Fruit fly (Drosophila melanogaster) whole organism, adult: ENCODE data around the gene CG13601.

Source experiments
- CG12768 ChIP-seq: fragments of 200-800 bp; sonication (Bioruptor generic); optimal IDR thresholded peaks from 2 replicates; lab custom pipeline; 2017; ENCODE audit warnings: missing biosample characterization, missing genetic modification characterization, mild to moderate bottlenecking, moderate library complexity, missing genetic modification reagents
- CG14711 ChIP-seq: fragments of 200-800 bp; sonication (Bioruptor generic); optimal IDR thresholded peaks from 2 replicates; lab custom pipeline; 2018; ENCODE audit warnings: missing biosample characterization, mild to moderate bottlenecking, missing genetic modification characterization, moderate library complexity
- CG33017 ChIP-seq: fragments of 200-800 bp; sonication (Bioruptor generic); optimal IDR thresholded peaks from 2 replicates; lab custom pipeline; 2018; ENCODE audit warnings: missing biosample characterization, mild to moderate bottlenecking, missing genetic modification characterization, moderate library complexity
- cic ChIP-seq: fragments of 200-800 bp; sonication (Bioruptor generic); optimal IDR thresholded peaks from 2 replicates; lab custom pipeline; 2017; ENCODE audit warnings: missing biosample characterization, mild to moderate bottlenecking, missing genetic modification characterization, moderate library complexity
- tj ChIP-seq: fragments of 200-800 bp; sonication (Bioruptor generic); optimal IDR thresholded peaks from 3 replicates; lab custom pipeline; 2017; ENCODE audit warnings: missing biosample characterization, mild to moderate bottlenecking, missing genetic modification characterization, moderate library complexity

dm6 chr3R:23928950-23929602, 1.6 kb upstream of the CG13601 start, which contains the start of the genes CG43998, CG43999 and CG31142:
- no peak for TF ChIP-seq tj
- TF ChIP-seq cic (GFP tag; lab: Kevin White, UChicago), result no peak
- TF ChIP-seq CG12768 (GFP tag; lab: Kevin White, UChicago), result no peak
- TF ChIP-seq CG14711 (tag; lab: Kevin White, UChicago), result no peak
- TF ChIP-seq CG33017, result no peak
